Worm (Caenorhabditis elegans) whole organism, L4 larva: ENCODE data around the gene C13A10.1.

Experiments used
- D1046.2 ChIP-seq: fragments of 200-800 bp; sonication (Bioruptor generic); IDR thresholded peaks from 2 replicates; pipeline ENCODE4 v1.3.6; 2022; ENCODE audit warnings: missing genetic modification characterization, missing compliant biosample characterization
- F26F4.8 ChIP-seq: fragments of 200-800 bp; sonication (Bioruptor generic); conservative IDR thresholded peaks from 2 replicates; pipeline ENCODE4 v1.3.6; 2022; ENCODE audit warnings: missing genetic modification characterization, missing compliant biosample characterization
- F37D6.2 ChIP-seq: sonication (generic microtip); optimal IDR thresholded peaks from 2 replicates; lab custom pipeline; 2016; ENCODE audit warnings: mild to moderate bottlenecking, missing genetic modification characterization, missing compliant biosample characterization
- F44E2.7 ChIP-seq: fragments of 200-800 bp; sonication (Bioruptor generic); IDR thresholded peaks from 2 replicates; pipeline ENCODE4 v2.1.2; 2022; ENCODE audit warnings: missing genetic modification characterization, missing compliant biosample characterization
- F49E8.2 ChIP-seq: sonication (generic microtip); optimal IDR thresholded peaks from 2 replicates; lab custom pipeline; 2016; ENCODE audit warnings: missing compliant biosample characterization, mild to moderate bottlenecking, missing genetic modification characterization, borderline replicate concordance
- R02D3.7 ChIP-seq: fragments of 150-350 bp; sonication (generic microtip); optimal IDR thresholded peaks from 3 replicates; lab custom pipeline; 2014; ENCODE audit warnings: missing biosample characterization, missing genetic modification characterization
- T20F7.1 ChIP-seq: fragments of 200-800 bp; sonication (Bioruptor generic); optimal IDR thresholded peaks from 2 replicates; lab custom pipeline; 2018; ENCODE audit warnings: mild to moderate bottlenecking, missing genetic modification characterization, missing compliant biosample characterization
- Y48G9A.11 ChIP-seq: fragments of 200-800 bp; sonication (Bioruptor generic); IDR thresholded peaks from 2 replicates; pipeline ENCODE4 v1.3.6; 2022; ENCODE audit warnings: missing genetic modification reagents, missing genetic modification characterization, missing compliant biosample characterization
- Y5F2A.4 ChIP-seq: fragments of 200-800 bp; sonication (Bioruptor generic); optimal IDR thresholded peaks from 2 replicates; lab custom pipeline; 2018; ENCODE audit warnings: mild to moderate bottlenecking, missing genetic modification characterization, missing compliant biosample characterization
- ama-1 ChIP-seq: fragments of 150-350 bp; optimal IDR thresholded peaks from 2 replicates; lab custom pipeline; 2014; ENCODE audit warnings: inconsistent platforms, mixed read lengths
- arid-1 ChIP-seq: fragments of 200-800 bp; sonication (Bioruptor generic); conservative IDR thresholded peaks from 2 replicates; pipeline ENCODE4 v1.3.6; 2022; ENCODE audit warnings: missing genetic modification reagents, missing genetic modification characterization, missing compliant biosample characterization
- attf-4 ChIP-seq: sonication (generic microtip); optimal IDR thresholded peaks from 3 replicates; lab custom pipeline; 2017; ENCODE audit warnings: missing biosample characterization, missing genetic modification characterization
- ceh-32 ChIP-seq: sonication (generic microtip); optimal IDR thresholded peaks from 2 replicates; lab custom pipeline; 2016; ENCODE audit warnings: mild to moderate bottlenecking, missing genetic modification characterization, missing compliant biosample characterization; ENCODE audit not compliant: poor library complexity
- ces-1 ChIP-seq: fragments of 150-350 bp; sonication (generic microtip); optimal IDR thresholded peaks from 4 replicates; lab custom pipeline; 2014; ENCODE audit warnings: missing biosample characterization, missing genetic modification reagents, missing genetic modification characterization
- cey-2 ChIP-seq: sonication (generic microtip); optimal IDR thresholded peaks from 3 replicates; lab custom pipeline; 2017; ENCODE audit warnings: missing genetic modification characterization, mild to moderate bottlenecking, missing compliant biosample characterization, antibody characterized with exemption, borderline replicate concordance; ENCODE audit not compliant: insufficient read depth
- daf-12 ChIP-seq: fragments of 150-350 bp; optimal IDR thresholded peaks from 2 replicates; lab custom pipeline; 2014; ENCODE audit warnings: missing biosample characterization, missing genetic modification reagents, missing genetic modification characterization
- daf-19 ChIP-seq: fragments of 200-800 bp; sonication (Bioruptor generic); conservative IDR thresholded peaks from 2 replicates; pipeline ENCODE4 v1.3.6; 2022; ENCODE audit warnings: missing genetic modification characterization, missing compliant biosample characterization
- daf-8 ChIP-seq: fragments of 200-800 bp; sonication (Bioruptor generic); IDR thresholded peaks from 2 replicates; pipeline ENCODE4 v1.3.6; 2022; ENCODE audit warnings: missing genetic modification characterization, missing compliant biosample characterization
- dmd-8 ChIP-seq: fragments of 200-800 bp; sonication (Bioruptor generic); IDR thresholded peaks from 2 replicates; pipeline ENCODE4 v1.3.6; 2022; ENCODE audit warnings: missing genetic modification characterization, missing compliant biosample characterization
- dpl-1 ChIP-seq: fragments of 150-350 bp; optimal IDR thresholded peaks from 2 replicates; lab custom pipeline; 2014; ENCODE audit warnings: missing biosample characterization, missing genetic modification reagents, missing genetic modification characterization
- dve-1 ChIP-seq: sonication (generic microtip); optimal IDR thresholded peaks from 2 replicates; lab custom pipeline; 2017; ENCODE audit warnings: antibody characterized with exemption, mild to moderate bottlenecking, missing genetic modification characterization, missing compliant biosample characterization; ENCODE audit not compliant: insufficient read depth
- egl-27 ChIP-seq: sonication (generic microtip); optimal IDR thresholded peaks from 3 replicates; lab custom pipeline; 2017; ENCODE audit warnings: missing biosample characterization, missing genetic modification reagents, missing genetic modification characterization
- egl-43 ChIP-seq: fragments of 200-800 bp; sonication (Bioruptor generic); IDR thresholded peaks from 2 replicates; pipeline ENCODE4 v1.3.6; 2022; ENCODE audit warnings: missing genetic modification reagents, missing genetic modification characterization, missing compliant biosample characterization
- fkh-10 ChIP-seq: fragments of 150-350 bp; optimal IDR thresholded peaks from 2 replicates; lab custom pipeline; 2014; ENCODE audit warnings: missing biosample characterization, missing genetic modification reagents, missing genetic modification characterization
- fos-1 ChIP-seq: fragments of 150-350 bp; optimal IDR thresholded peaks from 2 replicates; lab custom pipeline; 2014; ENCODE audit warnings: missing biosample characterization, missing genetic modification characterization
- gei-8 ChIP-seq: fragments of 200-800 bp; sonication (Bioruptor generic); optimal IDR thresholded peaks from 2 replicates; lab custom pipeline; 2018; ENCODE audit warnings: mild to moderate bottlenecking, missing genetic modification characterization, missing compliant biosample characterization
- hlh-11 ChIP-seq: fragments of 200-800 bp; sonication (Bioruptor generic); optimal IDR thresholded peaks from 2 replicates; lab custom pipeline; 2018; ENCODE audit warnings: mild to moderate bottlenecking, missing genetic modification characterization, missing compliant biosample characterization
- jun-1 ChIP-seq: fragments of 150-350 bp; optimal IDR thresholded peaks from 2 replicates; lab custom pipeline; 2014; ENCODE audit warnings: missing biosample characterization, missing genetic modification reagents, missing genetic modification characterization
- lin-1 ChIP-seq: fragments of 200-800 bp; sonication (Bioruptor generic); IDR thresholded peaks from 2 replicates; pipeline ENCODE4 v1.3.6; 2022; ENCODE audit warnings: missing genetic modification reagents, missing genetic modification characterization, missing compliant biosample characterization
- mdl-1 ChIP-seq, 2 experiments: fragments of 150-350 bp in 1 of 2; sonication (generic microtip) in 1 of 2; optimal IDR thresholded peaks; 2 replicates each; lab custom pipeline; 2014 to 2017; ENCODE audit warnings: missing biosample characterization in 2 of 2, missing genetic modification characterization in 2 of 2
- mep-1 ChIP-seq: fragments of 150-350 bp; sonication (generic microtip); optimal IDR thresholded peaks from 3 replicates; lab custom pipeline; 2014; ENCODE audit warnings: missing biosample characterization, missing genetic modification characterization
- nhr-11 ChIP-seq: fragments of 150-350 bp; optimal IDR thresholded peaks from 2 replicates; lab custom pipeline; 2014; ENCODE audit warnings: missing biosample characterization, missing genetic modification characterization
- nhr-28 ChIP-seq: fragments of 150-350 bp; optimal IDR thresholded peaks from 2 replicates; lab custom pipeline; 2014; ENCODE audit warnings: missing biosample characterization, missing genetic modification characterization
- nhr-48 ChIP-seq: sonication (generic microtip); optimal IDR thresholded peaks from 2 replicates; lab custom pipeline; 2016; ENCODE audit warnings: mild to moderate bottlenecking, missing genetic modification characterization, missing compliant biosample characterization
- nhr-77 ChIP-seq: fragments of 150-350 bp; optimal IDR thresholded peaks from 2 replicates; lab custom pipeline; 2014; ENCODE audit warnings: missing biosample characterization, missing genetic modification characterization
- pha-4 ChIP-seq, 2 experiments: fragments of 150-350 bp in 1 of 2; fragments of 200-800 bp in 1 of 2; sonication (Bioruptor generic) in 1 of 2; IDR thresholded peaks in 1 of 2; optimal IDR thresholded peaks in 1 of 2; 2 replicates each; pipeline versions ENCODE4 v1.3.6 to Lab custom; 2014 to 2022; ENCODE audit warnings: missing genetic modification characterization in 2 of 2, missing genetic modification reagents in 2 of 2, missing biosample characterization in 1 of 2, missing compliant biosample characterization in 1 of 2
- set-16 ChIP-seq: fragments of 200-800 bp; sonication (Bioruptor generic); IDR thresholded peaks from 2 replicates; pipeline ENCODE4 v1.3.6; 2022; ENCODE audit warnings: missing genetic modification reagents, missing genetic modification characterization, missing compliant biosample characterization
- skn-1 ChIP-seq: fragments of 150-350 bp; optimal IDR thresholded peaks from 2 replicates; lab custom pipeline; 2014; ENCODE audit warnings: missing biosample characterization, missing genetic modification characterization
- spr-1 ChIP-seq: sonication (generic microtip); optimal IDR thresholded peaks from 2 replicates; lab custom pipeline; 2016; ENCODE audit warnings: mild to moderate bottlenecking, missing genetic modification characterization, missing compliant biosample characterization
- unc-130 ChIP-seq: sonication (generic microtip); optimal IDR thresholded peaks from 2 replicates; lab custom pipeline; 2016; ENCODE audit warnings: missing genetic modification reagents, missing genetic modification characterization, missing compliant biosample characterization
- unc-39 ChIP-seq: sonication (generic microtip); optimal IDR thresholded peaks from 2 replicates; lab custom pipeline; 2017; ENCODE audit warnings: missing biosample characterization, missing genetic modification characterization
- unc-62 ChIP-seq, 3 experiments: fragments of 150-350 bp in 1 of 3; sonication (generic microtip); optimal IDR thresholded peaks in 2 of 3; peaks in 1 of 3; 1 replicate in 1 of 3; 2 replicates in 2 of 3; lab custom pipeline; 2014 to 2017; ENCODE audit warnings: missing biosample characterization in 3 of 3, missing genetic modification characterization in 3 of 3, missing genetic modification reagents in 3 of 3, missing genotype in 1 of 3
- vab-7 ChIP-seq: fragments of 200-800 bp; sonication (Bioruptor generic); IDR thresholded peaks from 2 replicates; pipeline ENCODE4 v1.3.6; 2022; ENCODE audit warnings: missing genetic modification reagents, missing genetic modification characterization, missing compliant biosample characterization
- zag-1 ChIP-seq: fragments of 150-350 bp; optimal IDR thresholded peaks from 2 replicates; lab custom pipeline; 2014; ENCODE audit warnings: missing biosample characterization, missing genetic modification characterization
- zfp-2 ChIP-seq: sonication (generic microtip); optimal IDR thresholded peaks from 2 replicates; lab custom pipeline; 2016; ENCODE audit warnings: mild to moderate bottlenecking, missing genetic modification characterization, missing compliant biosample characterization
- zfp-3 ChIP-seq: fragments of 200-800 bp; sonication (Bioruptor generic); conservative IDR thresholded peaks from 2 replicates; pipeline ENCODE4 v1.3.6; 2022; ENCODE audit warnings: missing genetic modification reagents, missing genetic modification characterization, missing compliant biosample characterization
- zip-11 ChIP-seq: fragments of 200-800 bp; sonication (Bioruptor generic); IDR thresholded peaks from 2 replicates; pipeline ENCODE4 v1.3.6; 2022; ENCODE audit warnings: missing genetic modification characterization, missing compliant biosample characterization

C13A10.1 gene

DNA sequence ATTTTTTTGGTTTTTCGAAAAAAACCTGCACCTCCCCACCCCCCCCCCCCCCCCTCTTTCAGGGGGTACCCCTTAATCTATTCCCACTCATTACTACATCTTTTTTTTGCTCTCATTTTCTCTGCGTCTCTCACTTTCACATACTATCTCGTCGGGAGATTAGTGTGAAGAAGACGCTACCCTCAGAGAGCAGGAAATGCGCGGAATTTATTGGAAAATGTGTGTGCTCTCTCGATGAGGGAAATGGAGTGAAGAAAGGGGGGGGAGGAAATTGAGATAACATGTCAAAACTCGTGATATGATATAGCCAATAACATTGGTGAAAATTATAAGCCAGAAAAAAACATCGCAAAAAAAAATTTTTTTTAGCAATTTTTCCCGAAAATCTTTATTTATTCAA, 29.8 kb downstream of the C13A10.1 start:
- TF ChIP-seq Y48G9A.11 (GFP tag; lab: Robert Waterston, UW) (no peak), mdl-1 (tag; optimal IDR thresholded peaks at IDR 0.05; lab: Kevin White, UChicago) (no peak)

ce11 chrII:1324017-1324416, 31.4 kb downstream of the C13A10.1 start:
- TF ChIP-seq D1046.2 (GFP tag; lab: Robert Waterston, UW), result no peak
- TF ChIP-seq dmd-8 (GFP tag; lab: Robert Waterston, UW), result no peak
- TF ChIP-seq daf-12 (tag; lab: Kevin White, UChicago), result no peak
- TF ChIP-seq mdl-1 (tag; optimal IDR thresholded peaks at IDR 0.05; lab: Kevin White, UChicago), result no peak
- peak; percentile 9 for TF ChIP-seq ces-1 (GFP tag; lab: Kevin White, UChicago)
- TF ChIP-seq, all 104 proteins: peak for 1

ce11 chrII:1323190-1323651, 32.2 kb downstream of the C13A10.1 start:
- TF ChIP-seq skn-1 (tag; lab: Kevin White, UChicago) (no peak), F49E8.2 (tag; lab: Kevin White, UChicago) (peak; percentile 80), daf-19 (no peak), nhr-11 (no peak), ama-1 (lab: Kevin White, UChicago) (peak; percentile 1), dmd-8 (GFP tag; lab: Robert Waterston, UW) (no peak), egl-43 (no peak), egl-27 (no peak), mep-1 (tag; lab: Kevin White, UChicago) (peak; percentile 72), lin-1 (GFP tag; lab: Robert Waterston, UW) (no peak), unc-39 (tag; lab: Kevin White, UChicago) (no peak), nhr-77 (tag; lab: Kevin White, UChicago) (no peak), ceh-32 (tag; lab: Kevin White, UChicago) (no peak), vab-7 (GFP tag; lab: Robert Waterston, UW) (no peak), cey-2 (no peak), fkh-10 (no peak), jun-1 (tag; lab: Kevin White, UChicago) (no peak), gei-8 (GFP tag; lab: Kevin White, UChicago) (no peak), F37D6.2 (tag; lab: Kevin White, UChicago) (peak; percentile 22), zfp-2 (no peak), fos-1 (tag; lab: Kevin White, UChicago) (no peak), zag-1 (tag; lab: Kevin White, UChicago) (no peak), R02D3.7 (tag; lab: Kevin White, UChicago) (no peak), nhr-28 (tag; lab: Kevin White, UChicago) (no peak), T20F7.1 (no peak), arid-1 (GFP tag; lab: Robert Waterston, UW) (no peak), attf-4 (tag; lab: Kevin White, UChicago) (no peak), daf-8 (GFP tag; lab: Robert Waterston, UW) (no peak), hlh-11 (peak; percentile 37), Y5F2A.4 (no peak), unc-130 (GFP tag; lab: Kevin White, UChicago) (peak; percentile 21), zfp-3 (GFP tag; lab: Robert Waterston, UW) (no peak), nhr-48 (tag; lab: Kevin White, UChicago) (no peak), dpl-1 (peak; percentile 26), dve-1 (tag; lab: Kevin White, UChicago) (peak; percentile 14), F44E2.7 (GFP tag; lab: Robert Waterston, UW) (no peak), F26F4.8 (GFP tag; lab: Robert Waterston, UW) (no peak), zip-11 (GFP tag; lab: Robert Waterston, UW) (no peak), pha-4 (GFP tag; IDR thresholded peaks at IDR 0.05; lab: Robert Waterston, UW) (peak; percentile 20; the same call in 1 of the 2 replicates), pha-4 (tag; optimal IDR thresholded peaks at IDR 0.05; lab: Kevin White, UChicago) (no peak), spr-1 (no peak), unc-62 (GFP tag; optimal IDR thresholded peaks at IDR 0.05 in 1 of 2; lab: Kevin White, UChicago) (peak in 1 of 2 experiments; percentile 62), unc-62 (tag; optimal IDR thresholded peaks at IDR 0.05; lab: Kevin White, UChicago) (no peak), set-16 (GFP tag; lab: Robert Waterston, UW) (peak; percentile 91)
